Fruit fly (Drosophila melanogaster) whole organism, embryonic: ENCODE measurements around the gene CG31883.

Experiments used
- Ada2b ChIP-seq: fragments of 200-800 bp; sonication (Bioruptor generic); IDR thresholded peaks from 2 replicates; pipeline ENCODE4 v1.3.6; 2022; ENCODE audit warnings: missing biosample characterization, missing genetic modification characterization
- Adf1 ChIP-seq: fragments of 200-800 bp; sonication (Bioruptor generic); IDR thresholded peaks from 2 replicates; pipeline ENCODE4 v1.3.6; 2022; ENCODE audit warnings: missing biosample characterization, missing genetic modification characterization
- Asciz ChIP-seq: fragments of 200-800 bp; sonication (Bioruptor generic); optimal IDR thresholded peaks from 2 replicates; lab custom pipeline; 2017; ENCODE audit warnings: missing biosample characterization, mild to moderate bottlenecking, missing genetic modification characterization, missing genetic modification reagents
- Atf6 ChIP-seq: fragments of 200-800 bp; sonication (Bioruptor generic); IDR thresholded peaks from 2 replicates; pipeline ENCODE4 v1.3.6; 2022; ENCODE audit warnings: missing biosample characterization, missing genetic modification characterization
- CG10321 ChIP-seq: fragments of 200-800 bp; sonication (Bioruptor generic); IDR thresholded peaks from 2 replicates; pipeline ENCODE4 v1.3.6; 2022; ENCODE audit warnings: missing biosample characterization, missing genetic modification characterization
- CG10543 ChIP-seq: fragments of 200-800 bp; sonication (Bioruptor generic); optimal IDR thresholded peaks from 3 replicates; lab custom pipeline; 2017; ENCODE audit warnings: missing biosample characterization, mild to moderate bottlenecking, missing genetic modification characterization, moderate library complexity
- CG10565 ChIP-seq: fragments of 200-800 bp; sonication (Bioruptor generic); optimal IDR thresholded peaks from 3 replicates; lab custom pipeline; 2016; ENCODE audit warnings: missing biosample characterization, mild to moderate bottlenecking, missing genetic modification characterization
- CG10959 ChIP-seq: fragments of 200-800 bp; sonication (Bioruptor generic); IDR thresholded peaks from 2 replicates; pipeline ENCODE4 v1.3.6; 2022; ENCODE audit warnings: missing biosample characterization, missing genetic modification characterization
- CG11085 ChIP-seq: fragments of 200-800 bp; sonication (Bioruptor generic); IDR thresholded peaks from 2 replicates; pipeline ENCODE4 v1.3.6; 2022; ENCODE audit warnings: missing biosample characterization, missing genetic modification characterization
- CG13894 ChIP-seq: fragments of 200-800 bp; sonication (Bioruptor generic); optimal IDR thresholded peaks from 3 replicates; lab custom pipeline; 2018; ENCODE audit warnings: missing biosample characterization, mild to moderate bottlenecking, missing genetic modification characterization, moderate library complexity
- CG14441 ChIP-seq: fragments of 200-800 bp; sonication (Bioruptor generic); IDR thresholded peaks from 2 replicates; pipeline ENCODE4 v1.3.6; 2022; ENCODE audit warnings: missing biosample characterization, missing genetic modification characterization
- CG14710 ChIP-seq: fragments of 200-800 bp; sonication (Bioruptor generic); optimal IDR thresholded peaks from 3 replicates; lab custom pipeline; 2019; ENCODE audit warnings: missing biosample characterization, mild to moderate bottlenecking, missing genetic modification characterization, moderate library complexity
- CG3163 ChIP-seq: fragments of 200-800 bp; sonication (Bioruptor generic); optimal IDR thresholded peaks from 3 replicates; lab custom pipeline; 2016; ENCODE audit warnings: missing biosample characterization, missing genetic modification characterization
- CG34224 ChIP-seq: fragments of 200-800 bp; sonication (Bioruptor generic); IDR thresholded peaks from 3 replicates; pipeline ENCODE4 v1.3.6; 2022; ENCODE audit warnings: missing biosample characterization, missing genetic modification characterization; ENCODE audit not compliant: partially characterized antibody
- CG7357 ChIP-seq: fragments of 200-800 bp; sonication (Bioruptor generic); IDR thresholded peaks from 3 replicates; pipeline ENCODE4 v1.3.6; 2022; ENCODE audit warnings: missing biosample characterization, missing genetic modification characterization
- CG7556 ChIP-seq: fragments of 200-800 bp; sonication (Bioruptor generic); optimal IDR thresholded peaks from 2 replicates; lab custom pipeline; 2017; ENCODE audit warnings: missing biosample characterization, mild to moderate bottlenecking, missing genetic modification characterization
- CG8765 ChIP-seq: fragments of 200-800 bp; sonication (Bioruptor generic); IDR thresholded peaks from 2 replicates; pipeline ENCODE4 v1.3.6; 2022; ENCODE audit warnings: missing biosample characterization, missing genetic modification characterization
- CG9817 ChIP-seq: fragments of 200-800 bp; sonication (Bioruptor generic); optimal IDR thresholded peaks from 2 replicates; lab custom pipeline; 2018; ENCODE audit warnings: missing biosample characterization, mild to moderate bottlenecking, missing genetic modification characterization, moderate library complexity
- Dad ChIP-seq: fragments of 200-800 bp; sonication (Bioruptor generic); optimal IDR thresholded peaks from 3 replicates; lab custom pipeline; 2016; ENCODE audit warnings: missing biosample characterization, missing genetic modification characterization
- H2.0 ChIP-seq: fragments of 200-800 bp; sonication (Bioruptor generic); IDR thresholded peaks from 2 replicates; pipeline ENCODE4 v1.3.6; 2022; ENCODE audit warnings: missing biosample characterization, missing genetic modification characterization
- Hsf ChIP-seq: fragments of 200-800 bp; sonication (Bioruptor generic); optimal IDR thresholded peaks from 3 replicates; lab custom pipeline; 2016; ENCODE audit warnings: missing biosample characterization, missing genetic modification characterization
- Lpt ChIP-seq: fragments of >200 bp; optimal IDR thresholded peaks from 2 replicates; lab custom pipeline; 2018; ENCODE audit warnings: missing biosample characterization, missing genetic modification characterization
- MESR4 ChIP-seq: fragments of 200-800 bp; sonication (Bioruptor generic); optimal IDR thresholded peaks from 2 replicates; lab custom pipeline; 2018; ENCODE audit warnings: missing biosample characterization, mild to moderate bottlenecking, missing genetic modification characterization, moderate library complexity
- MTF-1 ChIP-seq: fragments of 200-800 bp; sonication (Bioruptor generic); optimal IDR thresholded peaks from 2 replicates; lab custom pipeline; 2018; ENCODE audit warnings: missing biosample characterization, mild to moderate bottlenecking, missing genetic modification characterization, borderline replicate concordance
- Opbp ChIP-seq: fragments of 200-800 bp; sonication (Bioruptor generic); IDR thresholded peaks from 3 replicates; pipeline ENCODE4 v1.3.6; 2022; ENCODE audit warnings: missing biosample characterization, missing genetic modification characterization; ENCODE audit not compliant: partially characterized antibody
- Ravus ChIP-seq: fragments of 200-800 bp; sonication (Bioruptor generic); IDR thresholded peaks from 2 replicates; pipeline ENCODE4 v1.3.6; 2022; ENCODE audit warnings: missing biosample characterization, missing genetic modification characterization
- Usf ChIP-seq: fragments of 200-800 bp; sonication (Bioruptor generic); optimal IDR thresholded peaks from 2 replicates; lab custom pipeline; 2017; ENCODE audit warnings: missing genotype, missing biosample characterization, missing genetic modification characterization
- cg ChIP-seq: fragments of 200-800 bp; sonication (Bioruptor generic); optimal IDR thresholded peaks from 3 replicates; lab custom pipeline; 2019; ENCODE audit warnings: missing biosample characterization, mild to moderate bottlenecking, missing genetic modification characterization, moderate library complexity
- chinmo ChIP-seq: fragments of 200-800 bp; sonication (Bioruptor generic); IDR thresholded peaks from 4 replicates; pipeline ENCODE4 v1.3.6; 2022; ENCODE audit warnings: missing biosample characterization, missing genetic modification characterization; ENCODE audit not compliant: partially characterized antibody
- dpn ChIP-seq, 2 experiments: fragments of 200-800 bp; sonication (Bioruptor generic); optimal IDR thresholded peaks; 3 replicates each; lab custom pipeline; 2016; ENCODE audit warnings: missing biosample characterization in 2 of 2, missing genetic modification characterization in 2 of 2
- ems ChIP-seq: fragments of 200-800 bp; sonication (Bioruptor generic); optimal IDR thresholded peaks from 3 replicates; lab custom pipeline; 2016; ENCODE audit warnings: missing biosample characterization, missing genetic modification characterization
- fd64A ChIP-seq: fragments of 200-800 bp; sonication (Bioruptor generic); optimal IDR thresholded peaks from 3 replicates; lab custom pipeline; 2018; ENCODE audit warnings: missing biosample characterization, mild to moderate bottlenecking, missing genetic modification characterization
- fd96Cb ChIP-seq: fragments of 200-800 bp; sonication (Bioruptor generic); optimal IDR thresholded peaks from 2 replicates; lab custom pipeline; 2018; ENCODE audit warnings: missing biosample characterization, mild to moderate bottlenecking, missing genetic modification characterization, moderate library complexity
- h ChIP-seq: fragments of >200 bp; optimal IDR thresholded peaks from 2 replicates; lab custom pipeline; 2017
- hbn ChIP-seq: fragments of 200-800 bp; sonication (Bioruptor generic); IDR thresholded peaks from 2 replicates; pipeline ENCODE4 v1.3.6; 2022; ENCODE audit warnings: missing biosample characterization, missing genetic modification characterization; ENCODE audit not compliant: partially characterized antibody
- insv ChIP-seq, 2 experiments: fragments of 200-800 bp; sonication (Bioruptor generic); optimal IDR thresholded peaks; 3 replicates each; lab custom pipeline; 2016 to 2018; ENCODE audit warnings: missing biosample characterization in 2 of 2, missing genetic modification characterization in 2 of 2
- ken ChIP-seq: fragments of 200-800 bp; sonication (Bioruptor generic); IDR thresholded peaks from 3 replicates; pipeline ENCODE4 v1.3.6; 2022; ENCODE audit warnings: missing biosample characterization, missing genetic modification characterization
- odd ChIP-seq: fragments of 200-800 bp; sonication (Bioruptor generic); optimal IDR thresholded peaks from 2 replicates; lab custom pipeline; 2017; ENCODE audit warnings: missing biosample characterization, mild to moderate bottlenecking, missing genetic modification characterization
- org-1 ChIP-seq: fragments of 200-800 bp; sonication (Bioruptor generic); optimal IDR thresholded peaks from 2 replicates; lab custom pipeline; 2017; ENCODE audit warnings: missing biosample characterization, missing genetic modification characterization
- p53 ChIP-seq: fragments of 200-800 bp; sonication (Bioruptor generic); optimal IDR thresholded peaks from 2 replicates; lab custom pipeline; 2016; ENCODE audit warnings: missing biosample characterization, missing genetic modification characterization
- pnt ChIP-seq: fragments of 200-800 bp; sonication (Bioruptor generic); optimal IDR thresholded peaks from 3 replicates; lab custom pipeline; 2016; ENCODE audit warnings: missing biosample characterization, missing genetic modification characterization
- pum ChIP-seq: fragments of 200-800 bp; sonication (Bioruptor generic); optimal IDR thresholded peaks from 2 replicates; lab custom pipeline; 2016; ENCODE audit warnings: missing biosample characterization, missing genetic modification characterization
- rib ChIP-seq: fragments of 200-800 bp; sonication (Bioruptor generic); IDR thresholded peaks from 2 replicates; pipeline ENCODE4 v1.3.6; 2022; ENCODE audit warnings: missing biosample characterization, missing genetic modification characterization
- ro ChIP-seq: fragments of 200-800 bp; sonication (Bioruptor generic); IDR thresholded peaks from 2 replicates; pipeline ENCODE4 v1.3.6; 2022; ENCODE audit warnings: missing biosample characterization, missing genetic modification characterization
- row ChIP-seq: fragments of 200-800 bp; sonication (Bioruptor generic); IDR thresholded peaks from 3 replicates; pipeline ENCODE4 v1.3.6; 2022; ENCODE audit warnings: missing biosample characterization, missing genetic modification characterization
- sim ChIP-seq: fragments of 200-800 bp; sonication (Bioruptor generic); IDR thresholded peaks from 2 replicates; pipeline ENCODE4 v1.3.6; 2022; ENCODE audit warnings: missing biosample characterization, missing genetic modification characterization
- sqz ChIP-seq: fragments of 200-800 bp; sonication (Bioruptor generic); optimal IDR thresholded peaks from 3 replicates; lab custom pipeline; 2018; ENCODE audit warnings: missing biosample characterization, mild to moderate bottlenecking, missing genetic modification characterization
- stwl ChIP-seq: fragments of 200-800 bp; sonication (Bioruptor generic); optimal IDR thresholded peaks from 3 replicates; lab custom pipeline; 2018; ENCODE audit warnings: missing biosample characterization, mild to moderate bottlenecking, missing genetic modification characterization, moderate library complexity
- tin ChIP-seq: fragments of 200-800 bp; sonication (Bioruptor generic); optimal IDR thresholded peaks from 3 replicates; lab custom pipeline; 2016; ENCODE audit warnings: missing biosample characterization, missing genetic modification characterization
- zfh2 ChIP-seq: fragments of 200-800 bp; sonication (Bioruptor generic); optimal IDR thresholded peaks from 2 replicates; lab custom pipeline; 2016; ENCODE audit warnings: missing biosample characterization, missing genetic modification characterization

The CG31883 gene

DNA sequence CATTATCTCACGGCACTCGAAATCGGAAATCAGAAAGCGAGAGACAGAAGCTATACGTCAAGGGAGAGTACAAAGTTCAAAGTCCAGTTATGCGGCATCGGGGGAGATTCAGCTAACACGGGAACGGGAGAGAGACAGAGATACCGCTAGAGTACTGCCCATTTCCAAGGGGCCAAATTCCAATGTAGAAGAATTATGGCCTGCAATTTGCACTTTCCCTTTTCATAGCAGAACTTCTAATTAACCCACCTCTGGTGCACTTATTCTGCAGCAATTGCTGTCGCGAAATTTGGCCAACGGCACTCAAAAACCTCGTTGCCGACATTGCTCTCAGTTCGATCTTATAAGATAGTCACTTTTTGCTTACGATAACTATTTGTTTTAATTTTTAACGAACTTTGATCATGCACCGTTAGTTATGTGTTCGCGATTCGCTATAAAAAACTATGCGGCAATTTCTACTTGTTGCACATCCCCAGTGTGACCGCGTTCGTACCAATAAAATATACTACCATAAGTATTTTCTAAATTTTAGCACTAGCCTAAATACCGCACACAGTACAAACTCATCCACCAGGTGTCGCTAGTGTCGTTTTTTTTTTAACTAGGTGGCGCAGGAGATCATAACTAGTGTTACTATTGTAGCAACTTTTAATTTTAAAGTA lies 48.1 kb downstream of the CG31883 start, which contains the start of gene Mtpalpha (continued):
- peak; percentile 9 to 44 for TF ChIP-seq dpn (GFP tag; optimal IDR thresholded peaks at IDR 0.05; lab: Kevin White, UChicago)
- TF ChIP-seq CG8765 (GFP tag; lab: Robert Waterston, UW), result no peak
- TF ChIP-seq Usf (GFP tag; lab: Kevin White, UChicago), result no peak
- no peak; the same call in 1 of the 2 replicates for TF ChIP-seq CG10959
- TF ChIP-seq Atf6 (GFP tag; lab: Robert Waterston, UW), result no peak
- TF ChIP-seq CG10565, result no peak
- TF ChIP-seq hbn, result no peak
- peak; percentile 84 for TF ChIP-seq stwl (tag; lab: Kevin White, UChicago)
- no peak for TF ChIP-seq CG10321
- TF ChIP-seq MESR4 (GFP tag; lab: Kevin White, UChicago), result peak; percentile 46
- TF ChIP-seq CG3163 (GFP tag; lab: Kevin White, UChicago), result peak; percentile 1
- TF ChIP-seq CG11085 (GFP tag; lab: Robert Waterston, UW), result no peak
- TF ChIP-seq sim (GFP tag; lab: Robert Waterston, UW), result peak; percentile 12; the same call in 1 of the 2 replicates
- TF ChIP-seq fd64A (GFP tag; lab: Kevin White, UChicago), result no peak
- TF ChIP-seq row, result 0 out of 3 replicates have a peak, but pooled peaks have one; percentile 20
- TF ChIP-seq ems (GFP tag; lab: Kevin White, UChicago), result peak; percentile 16
- TF ChIP-seq CG13894 (tag; lab: Kevin White, UChicago), result peak; percentile 82
- TF ChIP-seq rib (GFP tag; lab: Robert Waterston, UW), result peak; percentile 36; the same call in 1 of the 2 replicates
- peak; percentile 9 for TF ChIP-seq zfh2 (GFP tag; lab: Kevin White, UChicago)
- TF ChIP-seq org-1, result no peak
- no peak for TF ChIP-seq CG34224 (GFP tag; lab: Robert Waterston, UW)
- no peak for TF ChIP-seq Ravus
- no peak for TF ChIP-seq Asciz (GFP tag; lab: Kevin White, UChicago)
- TF ChIP-seq tin (GFP tag; lab: Kevin White, UChicago), result peak; percentile 47
- peak in 1 of 2 experiments; percentile 41 for TF ChIP-seq insv (GFP tag; optimal IDR thresholded peaks at IDR 0.05; lab: Kevin White, UChicago)
- TF ChIP-seq fd96Cb (tag; lab: Kevin White, UChicago), result no peak
- peak; percentile 22 for TF ChIP-seq pnt (GFP tag; lab: Kevin White, UChicago)
- TF ChIP-seq CG14710 (tag; lab: Kevin White, UChicago), result peak; percentile 47
- TF ChIP-seq Lpt (GFP tag; lab: Kevin White, UChicago), result no peak
- peak; percentile 42 for TF ChIP-seq Hsf (GFP tag; lab: Kevin White, UChicago)
- no peak for TF ChIP-seq cg (GFP tag; lab: Kevin White, UChicago)
- no peak for TF ChIP-seq H2.0 (GFP tag; lab: Robert Waterston, UW)
- TF ChIP-seq h (lab: Kevin White, UChicago), result no peak
- no peak for TF ChIP-seq CG7357 (GFP tag; lab: Robert Waterston, UW)
- TF ChIP-seq CG7556 (GFP tag; lab: Kevin White, UChicago), result no peak
- TF ChIP-seq Opbp (GFP tag; lab: Robert Waterston, UW), result no peak
- no peak for TF ChIP-seq Adf1 (GFP tag; lab: Robert Waterston, UW)
- TF ChIP-seq ro (GFP tag; lab: Robert Waterston, UW), result no peak
- TF ChIP-seq chinmo, result peak; percentile 86; the same call in 2 of the 4 replicates
- no peak for TF ChIP-seq Ada2b
- no peak for TF ChIP-seq Dad (GFP tag; lab: Kevin White, UChicago)
- TF ChIP-seq odd (GFP tag; lab: Kevin White, UChicago), result no peak
- TF ChIP-seq MTF-1 (GFP tag; lab: Kevin White, UChicago), result no peak
- TF ChIP-seq ken (GFP tag; lab: Robert Waterston, UW), result peak; percentile 52; the same call in 2 of the 3 replicates
- TF ChIP-seq CG10543 (GFP tag; lab: Kevin White, UChicago), result no peak
- peak; percentile 72 for TF ChIP-seq sqz (GFP tag; lab: Kevin White, UChicago)
- no peak for TF ChIP-seq p53 (GFP tag; lab: Kevin White, UChicago)
- peak; percentile 27 for TF ChIP-seq pum (GFP tag; lab: Kevin White, UChicago)
- peak; percentile 46 for TF ChIP-seq CG9817 (tag; lab: Kevin White, UChicago)
- 0 out of 2 replicates have a peak, but pooled peaks have one; percentile 7 for TF ChIP-seq CG14441 (GFP tag; lab: Robert Waterston, UW)
